Fruit fly (Drosophila melanogaster) whole organism, embryonic: ENCODE results near the gene Src64B.

Source experiments
- B-H2 ChIP-seq: fragments of 200-800 bp; sonication (Bioruptor generic); optimal IDR thresholded peaks from 2 replicates; lab custom pipeline; 2018; ENCODE audit warnings: missing biosample characterization, mild to moderate bottlenecking, missing genetic modification characterization
- CG10274 ChIP-seq: fragments of 200-800 bp; sonication (Bioruptor generic); optimal IDR thresholded peaks from 3 replicates; lab custom pipeline; 2017; ENCODE audit warnings: missing biosample characterization, mild to moderate bottlenecking, missing genetic modification characterization
- CG10321 ChIP-seq: fragments of 200-800 bp; sonication (Bioruptor generic); IDR thresholded peaks from 2 replicates; pipeline ENCODE4 v1.3.6; 2022; ENCODE audit warnings: missing biosample characterization, missing genetic modification characterization
- CG11398 ChIP-seq: fragments of 200-800 bp; sonication (Bioruptor generic); optimal IDR thresholded peaks from 2 replicates; lab custom pipeline; 2016; ENCODE audit warnings: missing biosample characterization, missing genetic modification characterization
- CG12155 ChIP-seq: fragments of 200-800 bp; sonication (Bioruptor generic); optimal IDR thresholded peaks from 3 replicates; lab custom pipeline; 2016; ENCODE audit warnings: missing biosample characterization, missing genetic modification characterization
- CG1603 ChIP-seq: fragments of 200-800 bp; sonication (Bioruptor generic); optimal IDR thresholded peaks from 2 replicates; lab custom pipeline; 2019; ENCODE audit warnings: missing biosample characterization, mild to moderate bottlenecking, missing genetic modification characterization, moderate library complexity
- CG17361 ChIP-seq: fragments of 200-800 bp; sonication (Bioruptor generic); IDR thresholded peaks from 3 replicates; pipeline ENCODE4 v1.3.6; 2022; ENCODE audit warnings: missing biosample characterization, missing genetic modification characterization
- CG17802 ChIP-seq: fragments of 200-800 bp; sonication (Bioruptor generic); optimal IDR thresholded peaks from 2 replicates; lab custom pipeline; 2018; ENCODE audit warnings: missing biosample characterization, mild to moderate bottlenecking, missing genetic modification characterization, moderate library complexity
- CG17829 ChIP-seq: fragments of 200-800 bp; optimal IDR thresholded peaks from 2 replicates; lab custom pipeline; 2019; ENCODE audit warnings: missing biosample characterization, mild to moderate bottlenecking, missing genetic modification characterization, moderate library complexity
- CG2120 ChIP-seq: fragments of 200-800 bp; sonication (Bioruptor generic); optimal IDR thresholded peaks from 3 replicates; lab custom pipeline; 2016; ENCODE audit warnings: missing biosample characterization, missing genetic modification characterization
- CG2875 ChIP-seq: fragments of 200-800 bp; sonication (Bioruptor generic); optimal IDR thresholded peaks from 2 replicates; lab custom pipeline; 2017; ENCODE audit warnings: missing biosample characterization, mild to moderate bottlenecking, missing genetic modification characterization, missing genetic modification reagents
- CG30403 ChIP-seq: fragments of 200-800 bp; sonication (Bioruptor generic); optimal IDR thresholded peaks from 3 replicates; lab custom pipeline; 2016; ENCODE audit warnings: missing biosample characterization, missing genetic modification characterization
- CG32532 ChIP-seq: fragments of 200-800 bp; sonication (Bioruptor generic); IDR thresholded peaks from 2 replicates; pipeline ENCODE4 v1.3.6; 2022; ENCODE audit warnings: missing biosample characterization, missing genetic modification characterization
- CG32772 ChIP-seq: fragments of 200-800 bp; sonication (Bioruptor generic); IDR thresholded peaks from 2 replicates; pipeline ENCODE4 v1.3.6; 2022; ENCODE audit warnings: missing biosample characterization, missing genetic modification characterization
- CG3281 ChIP-seq: fragments of 200-800 bp; sonication (Bioruptor generic); optimal IDR thresholded peaks from 3 replicates; lab custom pipeline; 2017; ENCODE audit warnings: missing biosample characterization, mild to moderate bottlenecking, missing genetic modification characterization
- CG34376 ChIP-seq: fragments of 200-800 bp; sonication (Bioruptor generic); optimal IDR thresholded peaks from 2 replicates; lab custom pipeline; 2018; ENCODE audit warnings: missing biosample characterization, mild to moderate bottlenecking, missing genetic modification characterization
- CG4404 ChIP-seq: fragments of 200-800 bp; sonication (Bioruptor generic); IDR thresholded peaks from 2 replicates; pipeline ENCODE4 v1.3.6; 2022; ENCODE audit warnings: missing biosample characterization, missing genetic modification characterization
- CG4617 ChIP-seq: fragments of 200-800 bp; sonication (Bioruptor generic); optimal IDR thresholded peaks from 3 replicates; lab custom pipeline; 2016; ENCODE audit warnings: missing biosample characterization, missing genetic modification characterization, borderline replicate concordance
- CG4730 ChIP-seq: fragments of 200-800 bp; sonication (Bioruptor generic); IDR thresholded peaks from 2 replicates; pipeline ENCODE4 v1.3.6; 2022; ENCODE audit warnings: missing biosample characterization, missing genetic modification characterization
- CG6272 ChIP-seq: fragments of 200-800 bp; sonication (Bioruptor generic); IDR thresholded peaks from 2 replicates; pipeline ENCODE4 v1.3.6; 2022; ENCODE audit warnings: missing biosample characterization, missing genetic modification characterization
- CG6765 ChIP-seq: fragments of 200-800 bp; sonication (Bioruptor generic); optimal IDR thresholded peaks from 3 replicates; lab custom pipeline; 2017; ENCODE audit warnings: missing biosample characterization, mild to moderate bottlenecking, missing genetic modification characterization
- CG9215 ChIP-seq: fragments of 200-800 bp; sonication (Bioruptor generic); IDR thresholded peaks from 2 replicates; pipeline ENCODE4 v1.3.6; 2022; ENCODE audit warnings: missing biosample characterization, missing genetic modification characterization
- CG9797 ChIP-seq: fragments of 200-800 bp; sonication (Bioruptor generic); optimal IDR thresholded peaks from 3 replicates; lab custom pipeline; 2018; ENCODE audit warnings: missing biosample characterization, mild to moderate bottlenecking, missing genetic modification characterization
- CG9932 ChIP-seq: fragments of 200-800 bp; sonication (Bioruptor generic); IDR thresholded peaks from 2 replicates; pipeline ENCODE4 v1.3.6; 2022; ENCODE audit warnings: missing biosample characterization, missing genetic modification characterization
- Dad ChIP-seq: fragments of 200-800 bp; sonication (Bioruptor generic); optimal IDR thresholded peaks from 3 replicates; lab custom pipeline; 2016; ENCODE audit warnings: missing biosample characterization, missing genetic modification characterization
- Dll ChIP-seq: fragments of 200-800 bp; sonication (Bioruptor generic); IDR thresholded peaks from 4 replicates; pipeline ENCODE4 v1.3.6; 2022; ENCODE audit warnings: missing biosample characterization, missing genetic modification characterization; ENCODE audit not compliant: partially characterized antibody
- Drgx ChIP-seq: fragments of 200-800 bp; sonication (Bioruptor generic); IDR thresholded peaks from 2 replicates; pipeline ENCODE4 v1.3.6; 2022; ENCODE audit warnings: missing biosample characterization, missing genetic modification characterization
- Ets65A ChIP-seq: fragments of 200-800 bp; sonication (Bioruptor generic); peaks from one replicate; lab custom pipeline; 2016; ENCODE audit warnings: missing biosample characterization, missing genetic modification characterization
- Fer2 ChIP-seq: fragments of 200-800 bp; sonication (Bioruptor generic); optimal IDR thresholded peaks from 2 replicates; lab custom pipeline; 2018; ENCODE audit warnings: missing biosample characterization, mild to moderate bottlenecking, missing genetic modification characterization, moderate library complexity
- HmgD ChIP-seq: fragments of 200-800 bp; sonication (Bioruptor generic); optimal IDR thresholded peaks from 3 replicates; lab custom pipeline; 2016; ENCODE audit warnings: missing biosample characterization, missing genetic modification characterization
- Neu2 ChIP-seq: fragments of 200-800 bp; sonication (Bioruptor generic); optimal IDR thresholded peaks from 3 replicates; lab custom pipeline; 2016; ENCODE audit warnings: missing biosample characterization, missing genetic modification characterization, borderline replicate concordance
- Optix ChIP-seq: fragments of 200-800 bp; sonication (Bioruptor generic); IDR thresholded peaks from 3 replicates; pipeline ENCODE4 v1.3.6; 2022; ENCODE audit warnings: missing biosample characterization, missing genetic modification characterization
- Poxn ChIP-seq: fragments of 200-800 bp; sonication (Bioruptor generic); IDR thresholded peaks from 2 replicates; pipeline ENCODE4 v1.3.6; 2022; ENCODE audit warnings: missing biosample characterization, missing genetic modification characterization
- Rfx ChIP-seq: fragments of 200-800 bp; sonication (Bioruptor generic); IDR thresholded peaks from 2 replicates; pipeline ENCODE4 v1.3.6; 2022; ENCODE audit warnings: missing biosample characterization, missing genetic modification characterization
- Sox100B ChIP-seq: fragments of 200-800 bp; sonication (Bioruptor generic); optimal IDR thresholded peaks from 3 replicates; lab custom pipeline; 2018; ENCODE audit warnings: missing biosample characterization, mild to moderate bottlenecking, missing genetic modification characterization
- ac ChIP-seq: fragments of 200-800 bp; sonication (Bioruptor generic); optimal IDR thresholded peaks from 3 replicates; lab custom pipeline; 2017; ENCODE audit warnings: missing biosample characterization, mild to moderate bottlenecking, missing genetic modification characterization
- ap ChIP-seq: fragments of 200-800 bp; sonication (Bioruptor generic); IDR thresholded peaks from 2 replicates; pipeline ENCODE4 v1.3.6; 2022; ENCODE audit warnings: missing biosample characterization, missing genetic modification characterization
- ato ChIP-seq: fragments of 200-800 bp; sonication (Bioruptor generic); IDR thresholded peaks from 2 replicates; pipeline ENCODE4 v1.3.6; 2022; ENCODE audit warnings: missing biosample characterization, missing genetic modification characterization; ENCODE audit not compliant: partially characterized antibody
- az2 ChIP-seq: fragments of 200-800 bp; sonication (Bioruptor generic); optimal IDR thresholded peaks from 3 replicates; lab custom pipeline; 2016; ENCODE audit warnings: missing biosample characterization, missing genetic modification characterization
- da ChIP-seq: fragments of 200-800 bp; sonication (Bioruptor generic); optimal IDR thresholded peaks from 2 replicates; lab custom pipeline; 2016; ENCODE audit warnings: missing biosample characterization, missing genetic modification characterization
- dm ChIP-seq: fragments of 200-800 bp; sonication (Bioruptor generic); optimal IDR thresholded peaks from 3 replicates; lab custom pipeline; 2016; ENCODE audit warnings: missing biosample characterization, missing genetic modification characterization
- dysf ChIP-seq: fragments of 200-800 bp; sonication (Bioruptor generic); IDR thresholded peaks from 3 replicates; pipeline ENCODE4 v1.3.6; 2022; ENCODE audit warnings: missing biosample characterization, missing genetic modification characterization
- eve ChIP-seq, 2 experiments: fragments of >200 bp; optimal IDR thresholded peaks; 2 replicates each; lab custom pipeline; 2017; ENCODE audit warnings: missing biosample characterization in 2 of 2, missing genetic modification characterization in 2 of 2
- exex ChIP-seq: fragments of 200-800 bp; sonication (Bioruptor generic); optimal IDR thresholded peaks from 4 replicates; lab custom pipeline; 2018; ENCODE audit warnings: missing biosample characterization, mild to moderate bottlenecking, missing genetic modification characterization, moderate library complexity
- gce ChIP-seq: fragments of 200-800 bp; sonication (Bioruptor generic); IDR thresholded peaks from 3 replicates; pipeline ENCODE4 v1.3.6; 2022; ENCODE audit warnings: missing biosample characterization, missing genetic modification characterization
- grn ChIP-seq: fragments of 200-800 bp; sonication (Bioruptor generic); optimal IDR thresholded peaks from 3 replicates; lab custom pipeline; 2017; ENCODE audit warnings: missing biosample characterization, missing genetic modification characterization
- prd ChIP-seq, 3 experiments: fragments of >200 bp in 2 of 3; fragments of 200-800 bp in 1 of 3; sonication (Bioruptor generic) in 1 of 3; optimal IDR thresholded peaks in 2 of 3; IDR thresholded peaks in 1 of 3; 2 replicates in 2 of 3; 3 replicates in 1 of 3; pipeline versions ENCODE4 v1.3.6 to Lab custom; 2017 to 2022; ENCODE audit warnings: missing biosample characterization in 1 of 3, missing genetic modification characterization in 1 of 3
- schlank ChIP-seq: fragments of 200-800 bp; sonication (Bioruptor generic); optimal IDR thresholded peaks from 2 replicates; lab custom pipeline; 2018; ENCODE audit warnings: missing biosample characterization, mild to moderate bottlenecking, missing genetic modification characterization
- sens ChIP-seq: fragments of 200-800 bp; sonication (Bioruptor generic); peaks from one replicate; lab custom pipeline; 2016; ENCODE audit warnings: missing biosample characterization, missing genetic modification characterization
- trem ChIP-seq: fragments of 200-800 bp; optimal IDR thresholded peaks from 3 replicates; lab custom pipeline; 2019; ENCODE audit warnings: missing biosample characterization, mild to moderate bottlenecking, missing genetic modification characterization, moderate library complexity
- zen2 ChIP-seq: fragments of 200-800 bp; sonication (Bioruptor generic); IDR thresholded peaks from 3 replicates; pipeline ENCODE4 v1.3.6; 2022; ENCODE audit warnings: missing biosample characterization, missing genetic modification characterization; ENCODE audit not compliant: partially characterized antibody

The Src64B gene

DNA sequence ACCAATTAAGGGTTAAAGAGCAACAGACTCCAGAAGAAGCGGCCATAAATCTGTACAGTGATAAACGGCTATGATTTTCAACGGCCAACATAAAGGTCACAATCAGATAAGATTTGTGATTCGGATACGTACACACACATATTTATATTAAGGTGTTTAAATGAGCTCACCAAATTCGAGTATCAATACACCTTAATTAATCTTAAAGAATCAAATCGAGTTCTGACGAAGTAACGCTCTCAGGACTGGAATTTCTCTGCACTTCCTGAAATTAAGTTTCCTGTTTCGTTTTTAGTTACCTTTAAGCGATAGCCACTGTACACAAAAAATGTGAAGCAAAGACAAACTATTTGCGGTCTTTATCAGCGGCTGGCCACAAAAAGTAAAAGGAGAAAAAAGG is 2.1 kb downstream of the Src64B start:
- TF ChIP-seq HmgD (no peak), CG10321 (GFP tag; lab: Robert Waterston, UW) (no peak), Poxn (no peak), Drgx (GFP tag; lab: Robert Waterston, UW) (peak; percentile 45; the same call in 1 of the 2 replicates), Dad (no peak), CG9215 (GFP tag; lab: Robert Waterston, UW) (no peak), da (GFP tag; lab: Kevin White, UChicago) (no peak), CG4730 (GFP tag; lab: Robert Waterston, UW) (no peak), Dll (GFP tag; lab: Robert Waterston, UW) (no peak), zen2 (no peak), schlank (tag; lab: Kevin White, UChicago) (no peak), ap (GFP tag; lab: Robert Waterston, UW) (0 out of 2 replicates have a peak, but pooled peaks have one; percentile 16), sens (GFP tag; lab: Kevin White, UChicago) (peak; percentile 78), Fer2 (no peak), dm (GFP tag; lab: Kevin White, UChicago) (no peak), CG6765 (no peak), grn (GFP tag; lab: Kevin White, UChicago) (peak; percentile 54), Optix (GFP tag; lab: Robert Waterston, UW) (no peak), dysf (GFP tag; lab: Robert Waterston, UW) (0 out of 3 replicates have a peak, but pooled peaks have one; percentile 8), CG9932 (GFP tag; lab: Robert Waterston, UW) (no peak), CG2120 (GFP tag; lab: Kevin White, UChicago) (no peak), CG32532 (GFP tag; lab: Robert Waterston, UW) (no peak), CG32772 (GFP tag; lab: Robert Waterston, UW) (no peak), CG1603 (tag; lab: Kevin White, UChicago) (peak; percentile 49), CG17361 (GFP tag; lab: Robert Waterston, UW) (0 out of 3 replicates have a peak, but pooled peaks have one; percentile 14), CG17802 (tag; lab: Kevin White, UChicago) (no peak), CG11398 (GFP tag; lab: Kevin White, UChicago) (no peak), CG17829 (tag; lab: Kevin White, UChicago) (peak; percentile 8), Rfx (0 out of 2 replicates have a peak, but pooled peaks have one; percentile 4), CG9797 (GFP tag; lab: Kevin White, UChicago) (no peak), CG6272 (GFP tag; lab: Robert Waterston, UW) (no peak), CG12155 (GFP tag; lab: Kevin White, UChicago) (no peak), CG4404 (GFP tag; lab: Robert Waterston, UW) (no peak), eve (GFP tag; optimal IDR thresholded peaks at IDR 0.05; lab: Kevin White, UChicago) (peak in 1 of 2 experiments; percentile 85), CG30403 (GFP tag; lab: Kevin White, UChicago) (peak; percentile 11), CG34376 (GFP tag; lab: Kevin White, UChicago) (no peak), prd (optimal IDR thresholded peaks at IDR 0.05; lab: Kevin White, UChicago) (no peak), prd (GFP tag; IDR thresholded peaks at IDR 0.05; lab: Robert Waterston, UW) (0 out of 3 replicates have a peak, but pooled peaks have one; percentile 5), Ets65A (GFP tag; lab: Kevin White, UChicago) (no peak), ato (GFP tag; lab: Robert Waterston, UW) (no peak), CG10274 (no peak), Sox100B (no peak), CG4617 (GFP tag; lab: Kevin White, UChicago) (no peak), CG3281 (GFP tag; lab: Kevin White, UChicago) (no peak), trem (tag; lab: Kevin White, UChicago) (peak; percentile 35), B-H2 (GFP tag; lab: Kevin White, UChicago) (no peak), az2 (GFP tag; lab: Kevin White, UChicago) (peak; percentile 14), Neu2 (GFP tag; lab: Kevin White, UChicago) (no peak), gce (no peak), CG2875 (GFP tag; lab: Kevin White, UChicago) (no peak), ac (GFP tag; lab: Kevin White, UChicago) (no peak), exex (tag; lab: Kevin White, UChicago) (no peak)
